Fruit fly (Drosophila melanogaster): ENCODE measurements around the gene CG3726.

DNA sequence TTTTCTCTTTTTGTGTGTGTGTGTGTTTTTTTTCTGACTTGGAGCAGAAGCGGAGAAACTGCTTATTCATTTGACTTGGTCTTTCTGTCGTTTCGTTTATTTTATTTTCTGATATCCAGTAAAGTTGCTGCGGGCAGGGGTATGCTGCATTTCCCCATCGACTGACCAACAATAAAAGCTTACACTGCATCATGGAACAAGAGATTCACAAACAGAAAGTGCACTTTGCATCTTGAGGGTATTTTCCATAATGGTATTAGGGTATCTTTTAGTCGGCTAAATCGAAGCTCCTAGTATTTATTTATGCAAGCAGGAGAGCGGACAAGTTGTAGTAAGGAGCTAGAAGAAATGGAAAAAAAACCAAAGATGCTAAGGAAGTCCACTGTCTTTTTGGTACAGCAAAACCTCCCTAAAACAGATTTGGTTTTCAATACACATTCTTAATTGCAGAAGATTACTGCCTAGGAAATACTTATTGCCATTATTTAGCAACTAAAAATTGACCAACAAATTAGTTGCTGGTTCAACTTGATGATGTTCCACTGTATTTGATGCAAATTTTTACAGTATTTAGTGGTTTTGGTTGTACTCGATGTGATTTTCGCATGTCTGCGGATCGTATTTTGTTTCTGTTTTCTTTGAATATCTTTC is 15.6 kb downstream of the CG3726 start:
- TF ChIP-seq CG8301 (tag; optimal IDR thresholded peaks at IDR 0.05) (peak; percentile 90), Pif1A (GFP tag; optimal IDR thresholded peaks at IDR 0.05) (peak; percentile 85)

All from whole organism, pupa.